Worm (Caenorhabditis elegans) whole organism, early embryonic: ENCODE results near the gene pbo-6.

Experiments
- ceh-13 ChIP-seq: fragments of 200-800 bp; sonication (Bioruptor generic); optimal IDR thresholded peaks from 2 replicates; lab custom pipeline; 2018; ENCODE audit warnings: mild to moderate bottlenecking, missing genetic modification characterization, missing compliant biosample characterization
- ets-7 ChIP-seq: sonication (generic microtip); optimal IDR thresholded peaks from 2 replicates; lab custom pipeline; 2016; ENCODE audit warnings: missing genotype, missing genetic modification characterization, missing compliant biosample characterization

- no peak for TF ChIP-seq ceh-13 (GFP tag; lab: Kevin White, UChicago)
- TF ChIP-seq ets-7 (tag; lab: Kevin White, UChicago): no peak
These were observed 5.4 kb downstream of the pbo-6 start, which contains the start of gene fubl-3 for ce11 chrX:17434234-17434633.
